Worm (Caenorhabditis elegans): Measurements from ENCODE around the gene dsl-3.

DNA sequence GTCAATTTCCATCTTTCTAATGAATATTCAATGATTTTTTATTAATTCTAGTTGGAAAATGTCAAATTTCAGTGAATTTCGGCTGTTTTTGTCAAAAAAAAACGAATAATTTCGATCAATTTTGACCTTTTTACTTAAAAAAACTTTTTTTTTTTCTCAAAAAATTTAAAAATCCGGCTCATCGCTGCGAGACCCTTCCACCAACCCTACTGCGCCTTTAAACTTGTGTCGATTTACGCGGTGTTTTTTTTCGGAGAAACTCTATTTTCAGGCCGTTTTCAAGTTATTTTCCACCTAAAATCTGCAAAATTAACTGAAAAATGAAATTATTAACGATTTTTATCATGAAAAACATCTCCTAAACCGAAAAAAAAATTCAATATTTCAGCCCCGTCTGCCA lies 9.3 kb upstream of the dsl-3 start:
- TF ChIP-seq tra-4 (tag; optimal IDR thresholded peaks at IDR 0.05) (no peak), pes-1 (GFP tag; IDR thresholded peaks at IDR 0.05) (no peak), B0310.2 (tag; optimal IDR thresholded peaks at IDR 0.05) (no peak), scrt-1 (GFP tag; IDR thresholded peaks at IDR 0.05) (no peak)
